Fruit fly (Drosophila melanogaster) whole organism, embryonic: Measurements from ENCODE around the gene Not10.

Experiments used
- CG11504 ChIP-seq: fragments of 200-800 bp; sonication (Bioruptor generic); optimal IDR thresholded peaks from 3 replicates; lab custom pipeline; 2019; ENCODE audit warnings: missing biosample characterization, mild to moderate bottlenecking, missing genetic modification characterization, moderate library complexity
- CG12769 ChIP-seq: fragments of 200-800 bp; sonication (Bioruptor generic); optimal IDR thresholded peaks from 2 replicates; lab custom pipeline; 2019; ENCODE audit warnings: missing biosample characterization, mild to moderate bottlenecking, missing genetic modification characterization, moderate library complexity
- CG15011 ChIP-seq: fragments of 200-800 bp; sonication (Bioruptor generic); optimal IDR thresholded peaks from 3 replicates; lab custom pipeline; 2018; ENCODE audit warnings: missing biosample characterization, mild to moderate bottlenecking, missing genetic modification characterization
- CG18011 ChIP-seq: fragments of 200-800 bp; sonication (Bioruptor generic); optimal IDR thresholded peaks from 2 replicates; lab custom pipeline; 2017; ENCODE audit warnings: missing biosample characterization, missing genetic modification characterization, mild to moderate bottlenecking, moderate library complexity, missing genotype
- CG2129 ChIP-seq: fragments of 200-800 bp; sonication (Bioruptor generic); IDR thresholded peaks from 2 replicates; pipeline ENCODE4 v1.3.6; 2022; ENCODE audit warnings: missing biosample characterization, missing genetic modification characterization; ENCODE audit not compliant: partially characterized antibody
- CG2202 ChIP-seq: fragments of 200-800 bp; sonication (Bioruptor generic); optimal IDR thresholded peaks from 2 replicates; lab custom pipeline; 2018; ENCODE audit warnings: missing biosample characterization, mild to moderate bottlenecking, missing genetic modification characterization
- CG2889 ChIP-seq: fragments of 200-800 bp; sonication (Bioruptor generic); IDR thresholded peaks from 3 replicates; pipeline ENCODE4 v1.3.6; 2022; ENCODE audit warnings: missing biosample characterization, missing genetic modification characterization
- CG30020 ChIP-seq: fragments of 200-800 bp; optimal IDR thresholded peaks from 2 replicates; lab custom pipeline; 2019; ENCODE audit warnings: missing biosample characterization, mild to moderate bottlenecking, missing genetic modification characterization, moderate library complexity
- CG30403 ChIP-seq: fragments of 200-800 bp; sonication (Bioruptor generic); optimal IDR thresholded peaks from 3 replicates; lab custom pipeline; 2016; ENCODE audit warnings: missing biosample characterization, missing genetic modification characterization
- CG31441 ChIP-seq: fragments of 200-800 bp; sonication (Bioruptor generic); IDR thresholded peaks from 2 replicates; pipeline ENCODE4 v1.3.6; 2022; ENCODE audit warnings: missing biosample characterization, missing genetic modification characterization
- CG3995 ChIP-seq: fragments of 200-800 bp; sonication (Bioruptor generic); optimal IDR thresholded peaks from 3 replicates; lab custom pipeline; 2016; ENCODE audit warnings: missing biosample characterization, missing genetic modification characterization
- CG4360 ChIP-seq: fragments of 200-800 bp; sonication (Bioruptor generic); IDR thresholded peaks from 2 replicates; pipeline ENCODE4 v1.3.6; 2022; ENCODE audit warnings: missing biosample characterization, missing genetic modification characterization
- CG4820 ChIP-seq: fragments of 200-800 bp; sonication (Bioruptor generic); optimal IDR thresholded peaks from 3 replicates; lab custom pipeline; 2016; ENCODE audit warnings: missing biosample characterization, missing genetic modification characterization
- CG6254 ChIP-seq: fragments of 200-800 bp; sonication (Bioruptor generic); optimal IDR thresholded peaks from 3 replicates; lab custom pipeline; 2017; ENCODE audit warnings: mild to moderate bottlenecking, missing biosample characterization, missing genetic modification reagents, missing genetic modification characterization
- CG6272 ChIP-seq: fragments of 200-800 bp; sonication (Bioruptor generic); IDR thresholded peaks from 2 replicates; pipeline ENCODE4 v1.3.6; 2022; ENCODE audit warnings: missing biosample characterization, missing genetic modification characterization
- CG6854 ChIP-seq: fragments of 200-800 bp; sonication (Bioruptor generic); optimal IDR thresholded peaks from 3 replicates; lab custom pipeline; 2017; ENCODE audit warnings: missing biosample characterization, mild to moderate bottlenecking, missing genetic modification characterization
- CG8290 ChIP-seq, 3 experiments: fragments of 200-800 bp; sonication (Bioruptor generic); optimal IDR thresholded peaks; 2 replicates each; lab custom pipeline; 2016 to 2019; ENCODE audit warnings: missing biosample characterization in 3 of 3, missing genetic modification characterization in 3 of 3, mild to moderate bottlenecking in 2 of 3, moderate library complexity in 1 of 3
- CG9215 ChIP-seq: fragments of 200-800 bp; sonication (Bioruptor generic); IDR thresholded peaks from 2 replicates; pipeline ENCODE4 v1.3.6; 2022; ENCODE audit warnings: missing biosample characterization, missing genetic modification characterization
- CHES-1-like ChIP-seq: fragments of 200-800 bp; sonication (Bioruptor generic); optimal IDR thresholded peaks from 2 replicates; lab custom pipeline; 2016; ENCODE audit warnings: missing biosample characterization, missing genetic modification characterization
- D19B ChIP-seq: fragments of 200-800 bp; sonication (Bioruptor generic); optimal IDR thresholded peaks from 2 replicates; lab custom pipeline; 2017; ENCODE audit warnings: missing biosample characterization, mild to moderate bottlenecking, missing genetic modification characterization
- Deaf1 ChIP-seq: fragments of 200-800 bp; optimal IDR thresholded peaks from 3 replicates; lab custom pipeline; 2019; ENCODE audit warnings: missing biosample characterization, mild to moderate bottlenecking, missing genetic modification characterization, moderate library complexity
- Dek ChIP-seq: fragments of 200-800 bp; sonication (Bioruptor generic); optimal IDR thresholded peaks from 3 replicates; lab custom pipeline; 2019; ENCODE audit warnings: missing biosample characterization, mild to moderate bottlenecking, missing genetic modification characterization, moderate library complexity
- Fer2 ChIP-seq: fragments of 200-800 bp; sonication (Bioruptor generic); optimal IDR thresholded peaks from 2 replicates; lab custom pipeline; 2018; ENCODE audit warnings: missing biosample characterization, mild to moderate bottlenecking, missing genetic modification characterization, moderate library complexity
- Hand ChIP-seq: fragments of 200-800 bp; sonication (Bioruptor generic); optimal IDR thresholded peaks from 2 replicates; lab custom pipeline; 2017; ENCODE audit warnings: mild to moderate bottlenecking, missing biosample characterization, missing genetic modification reagents, missing genetic modification characterization
- HmgD ChIP-seq: fragments of 200-800 bp; sonication (Bioruptor generic); optimal IDR thresholded peaks from 3 replicates; lab custom pipeline; 2016; ENCODE audit warnings: missing biosample characterization, missing genetic modification characterization
- Hmr ChIP-seq: fragments of 200-800 bp; sonication (Bioruptor generic); optimal IDR thresholded peaks from 3 replicates; lab custom pipeline; 2017; ENCODE audit warnings: mild to moderate bottlenecking, missing biosample characterization, missing genetic modification reagents, missing genetic modification characterization
- Lpt ChIP-seq: fragments of >200 bp; optimal IDR thresholded peaks from 2 replicates; lab custom pipeline; 2018; ENCODE audit warnings: missing biosample characterization, missing genetic modification characterization
- Med ChIP-seq: fragments of 200-800 bp; sonication (Bioruptor generic); peaks from one replicate; lab custom pipeline; 2016; ENCODE audit warnings: missing biosample characterization, missing genetic modification characterization, mild to moderate bottlenecking, inconsistent platforms, moderate library complexity
- Pdp1 ChIP-seq, 2 experiments: fragments of 200-800 bp; sonication (Bioruptor generic); optimal IDR thresholded peaks; 3 replicates each; lab custom pipeline; 2016; ENCODE audit warnings: missing biosample characterization in 2 of 2, missing genetic modification characterization in 2 of 2, mild to moderate bottlenecking in 1 of 2, moderate library complexity in 1 of 2
- Ravus ChIP-seq: fragments of 200-800 bp; sonication (Bioruptor generic); IDR thresholded peaks from 2 replicates; pipeline ENCODE4 v1.3.6; 2022; ENCODE audit warnings: missing biosample characterization, missing genetic modification characterization
- Sox102F ChIP-seq: fragments of 200-800 bp; sonication (Bioruptor generic); optimal IDR thresholded peaks from 2 replicates; lab custom pipeline; 2018; ENCODE audit warnings: missing biosample characterization, mild to moderate bottlenecking, missing genetic modification characterization, moderate library complexity
- Ssrp ChIP-seq: fragments of 200-800 bp; sonication (Bioruptor generic); optimal IDR thresholded peaks from 2 replicates; lab custom pipeline; 2018; ENCODE audit warnings: missing biosample characterization, mild to moderate bottlenecking, missing genetic modification characterization, moderate library complexity
- ac ChIP-seq: fragments of 200-800 bp; sonication (Bioruptor generic); optimal IDR thresholded peaks from 3 replicates; lab custom pipeline; 2017; ENCODE audit warnings: missing biosample characterization, mild to moderate bottlenecking, missing genetic modification characterization
- aop ChIP-seq: fragments of 200-800 bp; sonication (Bioruptor generic); IDR thresholded peaks from 2 replicates; pipeline ENCODE4 v1.3.6; 2022; ENCODE audit warnings: missing biosample characterization, missing genetic modification characterization
- crc ChIP-seq: fragments of 200-800 bp; sonication (Bioruptor generic); optimal IDR thresholded peaks from 2 replicates; lab custom pipeline; 2016; ENCODE audit warnings: missing biosample characterization, missing genetic modification characterization
- dati ChIP-seq: fragments of 200-800 bp; sonication (Bioruptor generic); IDR thresholded peaks from 2 replicates; pipeline ENCODE4 v1.3.6; 2022; ENCODE audit warnings: missing biosample characterization, missing genetic modification characterization
- gcm2 ChIP-seq: fragments of 200-800 bp; sonication (Bioruptor generic); optimal IDR thresholded peaks from 2 replicates; lab custom pipeline; 2016; ENCODE audit warnings: missing biosample characterization, missing genetic modification characterization
- gfzf ChIP-seq: fragments of 200-800 bp; sonication (Bioruptor generic); optimal IDR thresholded peaks from 2 replicates; lab custom pipeline; 2016; ENCODE audit warnings: missing biosample characterization, mild to moderate bottlenecking, missing genetic modification characterization, moderate library complexity
- hbn ChIP-seq: fragments of 200-800 bp; sonication (Bioruptor generic); IDR thresholded peaks from 2 replicates; pipeline ENCODE4 v1.3.6; 2022; ENCODE audit warnings: missing biosample characterization, missing genetic modification characterization; ENCODE audit not compliant: partially characterized antibody
- hkb ChIP-seq, 2 experiments: fragments of 200-800 bp in 1 of 2; fragments of >200 bp in 1 of 2; sonication (Bioruptor generic) in 1 of 2; IDR thresholded peaks in 1 of 2; optimal IDR thresholded peaks in 1 of 2; 2 replicates each; pipeline versions ENCODE4 v1.3.6 to Lab custom; 2017 to 2022; ENCODE audit warnings: missing biosample characterization in 1 of 2, missing genetic modification characterization in 1 of 2
- kah ChIP-seq: fragments of 200-800 bp; sonication (Bioruptor generic); optimal IDR thresholded peaks from 2 replicates; lab custom pipeline; 2018; ENCODE audit warnings: missing biosample characterization, mild to moderate bottlenecking, missing genetic modification characterization
- kni ChIP-seq: fragments of 200-800 bp; sonication (Bioruptor generic); optimal IDR thresholded peaks from 3 replicates; lab custom pipeline; 2017; ENCODE audit warnings: mild to moderate bottlenecking, missing biosample characterization, missing genetic modification reagents, missing genetic modification characterization
- lola ChIP-seq, 3 experiments: fragments of >200 bp in 2 of 3; fragments of 200-800 bp in 1 of 3; sonication (Bioruptor generic) in 1 of 3; optimal IDR thresholded peaks; 2 replicates each; lab custom pipeline; 2017 to 2019; ENCODE audit warnings: missing biosample characterization in 3 of 3, missing genetic modification characterization in 3 of 3, mild to moderate bottlenecking in 1 of 3, moderate library complexity in 1 of 3
- odd ChIP-seq: fragments of 200-800 bp; sonication (Bioruptor generic); optimal IDR thresholded peaks from 2 replicates; lab custom pipeline; 2017; ENCODE audit warnings: missing biosample characterization, mild to moderate bottlenecking, missing genetic modification characterization
- pb ChIP-seq: fragments of 200-800 bp; sonication (Bioruptor generic); optimal IDR thresholded peaks from 3 replicates; lab custom pipeline; 2016; ENCODE audit warnings: missing biosample characterization, missing genetic modification characterization
- salm ChIP-seq: fragments of 200-800 bp; sonication (Bioruptor generic); optimal IDR thresholded peaks from 2 replicates; lab custom pipeline; 2018; ENCODE audit warnings: missing biosample characterization, mild to moderate bottlenecking, missing genetic modification characterization
- schlank ChIP-seq: fragments of 200-800 bp; sonication (Bioruptor generic); optimal IDR thresholded peaks from 2 replicates; lab custom pipeline; 2018; ENCODE audit warnings: missing biosample characterization, mild to moderate bottlenecking, missing genetic modification characterization
- sima ChIP-seq: fragments of 200-800 bp; sonication (Bioruptor generic); optimal IDR thresholded peaks from 2 replicates; lab custom pipeline; 2016; ENCODE audit warnings: missing biosample characterization, missing genetic modification characterization
- stc ChIP-seq: fragments of 200-800 bp; sonication (Bioruptor generic); IDR thresholded peaks from 2 replicates; pipeline ENCODE4 v1.3.6; 2022; ENCODE audit warnings: missing biosample characterization, missing genetic modification characterization
- trh ChIP-seq: fragments of 200-800 bp; sonication (Bioruptor generic); optimal IDR thresholded peaks from 2 replicates; lab custom pipeline; 2016; ENCODE audit warnings: missing biosample characterization, missing genetic modification characterization

Gene Not10

DNA sequence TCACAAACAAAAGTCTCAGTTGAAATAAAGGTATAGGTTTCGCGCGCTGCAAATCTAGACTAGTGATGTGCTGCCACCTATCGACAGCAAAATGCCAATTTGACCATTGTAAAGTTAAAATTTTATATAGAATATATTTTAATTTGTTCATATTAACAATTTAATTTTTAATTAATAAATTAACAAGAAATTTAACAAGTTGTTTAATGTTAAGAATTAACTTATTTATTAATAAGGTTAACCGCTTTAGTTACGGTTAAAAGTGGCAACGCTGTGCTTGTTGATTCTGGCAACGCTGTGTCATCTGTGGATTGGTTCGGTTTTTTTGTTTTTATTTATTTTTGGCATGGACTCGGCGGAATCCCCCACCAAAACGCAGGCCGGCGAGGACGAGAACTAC is at the start of gene Not10 (continued):
- TF ChIP-seq CG6854 (GFP tag; lab: Kevin White, UChicago) = no peak
- peak; percentile 58 for TF ChIP-seq hbn
- no peak for TF ChIP-seq salm
- no peak for TF ChIP-seq gcm2 (GFP tag; lab: Kevin White, UChicago)
- peak; percentile 52; the same call in 1 of the 2 replicates for TF ChIP-seq CG2129 (GFP tag; lab: Robert Waterston, UW)
- no peak for TF ChIP-seq CG15011
- TF ChIP-seq crc = no peak
- no peak for TF ChIP-seq D19B
- peak; percentile 46 for TF ChIP-seq Med (GFP tag; lab: Kevin White, UChicago)
- TF ChIP-seq CG30403 = peak; percentile 48
- peak; percentile 2 for TF ChIP-seq CG4820 (GFP tag; lab: Kevin White, UChicago)
- TF ChIP-seq Lpt (GFP tag; lab: Kevin White, UChicago) = no peak
- TF ChIP-seq CG31441 (GFP tag; lab: Robert Waterston, UW) = no peak; the same call in 1 of the 2 replicates
- TF ChIP-seq Pdp1 (GFP tag; optimal IDR thresholded peaks at IDR 0.05; lab: Kevin White, UChicago) = no peak
- no peak for TF ChIP-seq aop
- no peak for TF ChIP-seq CG18011 (GFP tag; lab: Kevin White, UChicago)
- peak; percentile 54 for TF ChIP-seq Fer2 (tag; lab: Kevin White, UChicago)
- no peak for TF ChIP-seq CHES-1-like (GFP tag; lab: Kevin White, UChicago)
- TF ChIP-seq CG4360 = no peak
- no peak for TF ChIP-seq Hmr (GFP tag; lab: Kevin White, UChicago)
- no peak for TF ChIP-seq trh (GFP tag; lab: Kevin White, UChicago)
- TF ChIP-seq CG12769 = no peak
- peak; percentile 61 for TF ChIP-seq CG30020
- TF ChIP-seq CG3995 (GFP tag; lab: Kevin White, UChicago) = no peak
- no peak for TF ChIP-seq CG9215 (GFP tag; lab: Robert Waterston, UW)
- no peak for TF ChIP-seq schlank (tag; lab: Kevin White, UChicago)
- TF ChIP-seq CG2202 (tag; lab: Kevin White, UChicago) = no peak
- no peak for TF ChIP-seq Hand
- no peak for TF ChIP-seq Sox102F (GFP tag; lab: Kevin White, UChicago)
- no peak for TF ChIP-seq Deaf1 (tag; lab: Kevin White, UChicago)
- no peak for TF ChIP-seq stc (GFP tag; lab: Robert Waterston, UW)
- TF ChIP-seq CG6272 = peak; percentile 48; the same call in 1 of the 2 replicates
- no peak for TF ChIP-seq HmgD
- no peak for TF ChIP-seq ac (GFP tag; lab: Kevin White, UChicago)
- peak; percentile 34 for TF ChIP-seq Ssrp (tag; lab: Kevin White, UChicago)
- no peak for TF ChIP-seq kah
- TF ChIP-seq Dek (tag; lab: Kevin White, UChicago) = peak; percentile 59
- no peak for TF ChIP-seq dati (GFP tag; lab: Robert Waterston, UW)
- no peak for TF ChIP-seq gfzf (GFP tag; lab: Kevin White, UChicago)
- peak in 1 of 3 experiments; percentile 11 for TF ChIP-seq lola (GFP tag; optimal IDR thresholded peaks at IDR 0.05; lab: Kevin White, UChicago)
- TF ChIP-seq sima (GFP tag; lab: Kevin White, UChicago) = no peak
- no peak for TF ChIP-seq CG8290 (GFP tag; optimal IDR thresholded peaks at IDR 0.05; lab: Kevin White, UChicago)
- TF ChIP-seq CG8290 (tag; optimal IDR thresholded peaks at IDR 0.05; lab: Kevin White, UChicago) = no peak
- TF ChIP-seq hkb (optimal IDR thresholded peaks at IDR 0.05; lab: Kevin White, UChicago) = no peak
- TF ChIP-seq hkb (GFP tag; IDR thresholded peaks at IDR 0.05; lab: Robert Waterston, UW) = no peak
- no peak for TF ChIP-seq Ravus (GFP tag; lab: Robert Waterston, UW)
- TF ChIP-seq odd (GFP tag; lab: Kevin White, UChicago) = no peak
- no peak for TF ChIP-seq pb (GFP tag; lab: Kevin White, UChicago)
- TF ChIP-seq CG2889 (GFP tag; lab: Robert Waterston, UW) = no peak
- TF ChIP-seq CG11504 (tag; lab: Kevin White, UChicago) = no peak
- TF ChIP-seq kni = no peak
- TF ChIP-seq CG6254 = no peak
